Fruit fly (Drosophila melanogaster) whole organism: ENCODE data around the gene CG7091.
A peak's percentile ranks its signal among the peaks of the same experiment; 100 is the strongest.

ENCODE experiments used
- CG8478 ChIP-seq: fragments of >200 bp; optimal IDR thresholded peaks from 2 replicates; lab custom pipeline; 2018; ENCODE audit warnings: inconsistent platforms
- Dll ChIP-seq: fragments of >200 bp; optimal IDR thresholded peaks from 2 replicates; lab custom pipeline; 2017
- EcR ChIP-seq, 2 experiments: fragments of >200 bp; optimal IDR thresholded peaks; 2 replicates each; lab custom pipeline; 2017; ENCODE audit warnings: missing biosample characterization in 2 of 2, missing genetic modification characterization in 2 of 2, missing genetic modification reagents in 2 of 2
- pan ChIP-seq: fragments of >200 bp; optimal IDR thresholded peaks from 2 replicates; lab custom pipeline; 2017
- psq ChIP-seq: fragments of >200 bp; optimal IDR thresholded peaks from 2 replicates; lab custom pipeline; 2017
- usp ChIP-seq: fragments of >200 bp; optimal IDR thresholded peaks from 2 replicates; lab custom pipeline; 2017; ENCODE audit warnings: missing biosample characterization, missing genetic modification characterization, mixed read lengths

CG7091 gene

DNA sequence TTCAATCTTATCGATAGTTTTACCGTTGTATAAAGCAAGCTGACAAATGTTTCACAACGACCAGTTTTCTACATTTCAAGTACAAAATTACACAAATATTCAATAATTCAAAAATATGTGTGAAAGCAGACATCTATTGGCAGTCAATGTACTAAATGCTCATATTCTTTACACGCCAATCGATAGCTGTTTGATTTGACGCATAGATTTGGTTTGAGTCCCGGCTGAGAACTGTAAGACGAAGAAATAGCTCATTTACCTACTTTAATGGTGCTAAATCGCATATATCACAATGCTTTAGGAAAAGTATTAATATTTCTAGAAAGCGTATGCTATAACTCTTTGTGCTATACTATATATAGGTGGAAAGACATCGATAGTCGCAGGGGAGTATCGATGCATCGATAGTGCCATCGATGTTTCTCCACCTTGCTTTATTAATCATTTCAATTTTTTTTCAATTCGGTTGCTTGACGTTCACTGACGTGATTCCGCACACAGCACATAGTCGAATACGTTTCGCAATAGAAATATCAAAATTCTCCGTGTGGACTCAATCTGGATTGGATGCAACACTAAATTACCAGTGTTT, 2.9 kb downstream of the CG7091 start, which contains the start of gene Paip2:
TSS of gene Paip2 (plus strand) at position 165 of the 592 bp plus-strand sequence.
- TF ChIP-seq usp (GFP tag; lab: Kevin White, UChicago): no peak
- no peak for TF ChIP-seq EcR (GFP tag; optimal IDR thresholded peaks at IDR 0.05; lab: Kevin White, UChicago)
- TF ChIP-seq psq: no peak
- no peak for TF ChIP-seq CG8478 (lab: Kevin White, UChicago)
- TF ChIP-seq Dll (lab: Kevin White, UChicago): no peak
- TF ChIP-seq pan (lab: Kevin White, UChicago): no peak

DNA sequence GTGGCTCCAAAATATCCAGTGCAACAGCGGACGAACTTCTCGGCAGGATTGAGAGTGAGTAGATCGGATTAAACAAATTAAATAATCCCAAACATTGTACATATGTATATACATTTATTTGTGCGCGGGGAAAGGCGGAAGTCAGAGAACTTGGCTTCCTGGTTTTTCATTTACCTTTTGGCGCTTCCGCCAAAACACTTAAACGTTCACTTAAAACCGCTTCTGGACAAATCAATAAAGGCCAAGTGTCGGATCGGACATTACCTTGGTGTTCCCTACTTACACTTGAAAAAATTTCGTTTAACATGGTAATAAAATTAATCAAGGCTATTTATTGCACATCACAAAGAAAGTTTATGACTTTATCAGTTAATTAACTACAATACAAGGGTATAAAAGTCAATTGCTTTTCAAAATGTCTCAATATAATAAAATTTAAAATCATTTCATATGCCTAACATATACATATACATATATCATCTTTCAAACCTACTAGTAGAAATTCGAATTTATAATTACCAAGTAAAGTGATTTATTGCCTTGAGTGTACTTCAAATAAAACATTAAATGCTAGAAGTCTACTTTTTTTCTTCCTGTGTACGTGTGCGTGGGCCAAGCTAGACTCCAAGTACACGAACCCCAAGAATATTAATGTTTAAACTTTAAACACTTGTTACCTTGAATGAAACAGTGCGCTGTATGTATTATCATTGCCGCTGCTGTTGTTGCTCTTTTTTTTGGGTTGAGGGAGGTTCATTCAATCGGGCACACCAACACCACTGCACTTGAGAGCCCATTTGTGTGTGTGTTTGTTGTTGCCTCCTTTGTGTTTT, 3.8 kb downstream of the CG7091 start:
- TF ChIP-seq EcR (GFP tag; optimal IDR thresholded peaks at IDR 0.05; lab: Kevin White, UChicago) (peak; percentile 35 to 64), CG8478 (lab: Kevin White, UChicago) (no peak), Dll (lab: Kevin White, UChicago) (no peak), usp (GFP tag; lab: Kevin White, UChicago) (no peak), psq (no peak)

DNA sequence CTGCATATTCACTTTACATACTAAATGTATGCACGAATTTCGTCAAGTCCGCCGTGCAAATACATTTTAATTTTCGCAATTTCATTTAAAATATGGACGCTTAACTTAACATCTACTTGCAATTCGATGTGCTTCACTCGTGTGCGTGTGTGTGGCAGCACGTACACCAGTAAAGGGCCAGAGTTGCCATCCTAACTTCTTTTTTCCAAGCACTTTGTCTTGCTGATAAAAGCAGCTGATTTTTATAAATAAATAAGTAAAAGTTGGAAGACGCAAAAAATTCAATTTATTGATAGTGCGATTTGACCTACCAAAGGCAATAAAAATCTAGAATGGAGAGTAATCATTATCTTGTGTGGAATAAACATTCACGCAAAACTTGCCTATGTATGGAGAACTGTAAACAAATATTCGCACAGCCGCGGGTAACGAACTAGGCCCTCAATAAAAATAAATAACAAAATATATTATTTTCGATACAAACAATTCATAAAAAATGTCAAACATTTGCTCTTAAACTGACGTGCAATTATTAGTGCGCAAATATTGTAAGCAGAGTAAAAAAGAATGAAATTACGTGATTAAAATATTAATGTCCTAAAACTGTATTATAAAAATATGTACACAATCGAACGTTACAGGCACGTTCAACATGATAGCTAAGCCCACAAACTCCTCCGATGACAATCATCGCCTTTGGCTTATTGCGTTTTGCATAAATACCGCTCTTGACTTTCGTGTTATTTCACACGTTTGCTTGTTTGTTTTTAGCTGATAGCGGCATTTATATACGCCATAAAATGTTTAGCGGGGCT, 4.6 kb downstream of the CG7091 start:
- TF ChIP-seq psq (no peak), EcR (GFP tag; optimal IDR thresholded peaks at IDR 0.05; lab: Kevin White, UChicago) (no peak), CG8478 (lab: Kevin White, UChicago) (peak; percentile 5), pan (lab: Kevin White, UChicago) (no peak), Dll (lab: Kevin White, UChicago) (no peak), usp (GFP tag; lab: Kevin White, UChicago) (no peak)

DNA sequence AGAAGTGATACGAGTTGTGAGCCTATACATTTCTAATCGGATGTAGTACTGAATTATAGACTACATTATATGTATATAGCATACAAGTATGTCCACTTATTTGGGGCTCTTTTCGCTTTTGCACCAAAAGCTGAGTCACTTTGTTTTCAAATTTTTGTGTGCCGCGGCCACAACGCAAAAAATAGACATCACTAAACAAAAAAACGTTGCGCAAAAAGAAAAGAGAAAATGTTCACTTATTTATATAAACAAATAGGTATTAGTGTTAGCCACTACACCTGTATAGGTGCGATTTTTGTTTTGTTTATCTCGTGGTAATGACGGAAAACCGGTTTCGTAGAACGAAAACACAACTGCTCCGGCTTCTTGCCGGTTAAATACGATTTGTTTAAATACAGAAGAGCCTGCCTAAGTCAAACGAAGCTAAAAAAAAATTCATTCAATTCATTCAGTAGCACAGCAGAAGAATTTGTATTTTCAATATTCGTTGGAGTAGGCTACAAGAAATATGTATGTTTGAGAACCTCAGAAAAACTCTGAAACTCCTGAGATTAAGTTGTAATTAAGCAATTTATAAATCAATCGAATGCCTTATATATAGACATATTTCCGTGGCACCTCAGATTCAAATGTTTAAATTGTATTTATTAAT, 5.3 kb downstream of the CG7091 start:
- TF ChIP-seq pan (lab: Kevin White, UChicago): peak; percentile 14
- TF ChIP-seq usp (GFP tag; lab: Kevin White, UChicago): no peak

DNA sequence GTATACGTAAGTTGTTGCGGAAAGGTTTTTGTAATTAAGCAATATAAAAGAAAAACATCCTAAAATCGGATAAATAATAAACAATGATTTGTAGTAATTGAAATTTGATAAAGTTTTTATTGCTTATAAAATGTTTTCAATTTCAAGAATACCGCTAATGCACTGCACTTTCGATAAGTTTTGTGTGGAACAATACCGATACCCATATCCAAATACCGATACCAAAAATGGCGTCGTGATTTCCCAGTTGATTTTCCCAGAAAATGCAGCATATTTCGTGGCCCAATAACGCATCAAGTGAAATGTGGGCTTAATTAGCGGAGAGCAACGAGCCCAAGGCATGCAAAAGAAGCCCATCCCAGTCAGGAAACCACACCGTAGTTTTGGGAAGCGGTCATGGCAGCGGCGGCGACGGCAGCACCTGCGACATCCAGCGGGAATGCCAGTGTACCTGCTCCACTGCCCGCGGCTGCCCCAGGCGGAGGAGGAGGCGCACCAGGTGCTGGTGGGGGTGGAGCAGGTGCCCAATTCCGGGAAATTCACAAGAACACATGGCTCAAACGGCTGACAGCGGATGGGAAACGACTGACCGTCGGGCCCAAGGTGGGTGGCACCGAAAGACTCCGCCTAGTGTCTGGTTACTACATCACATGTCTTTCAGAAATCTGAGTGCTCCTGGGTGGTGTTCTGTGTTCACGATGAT, 8.2 kb downstream of the CG7091 start, which contains the start of gene CG31342:
TSS of gene CG31342 (plus strand) at position 214 of the 703 bp plus-strand sequence.
- TF ChIP-seq CG8478 (lab: Kevin White, UChicago) (no peak), EcR (GFP tag; optimal IDR thresholded peaks at IDR 0.05; lab: Kevin White, UChicago) (no peak), usp (GFP tag; lab: Kevin White, UChicago) (no peak), psq (no peak), pan (lab: Kevin White, UChicago) (no peak), Dll (lab: Kevin White, UChicago) (no peak)

DNA sequence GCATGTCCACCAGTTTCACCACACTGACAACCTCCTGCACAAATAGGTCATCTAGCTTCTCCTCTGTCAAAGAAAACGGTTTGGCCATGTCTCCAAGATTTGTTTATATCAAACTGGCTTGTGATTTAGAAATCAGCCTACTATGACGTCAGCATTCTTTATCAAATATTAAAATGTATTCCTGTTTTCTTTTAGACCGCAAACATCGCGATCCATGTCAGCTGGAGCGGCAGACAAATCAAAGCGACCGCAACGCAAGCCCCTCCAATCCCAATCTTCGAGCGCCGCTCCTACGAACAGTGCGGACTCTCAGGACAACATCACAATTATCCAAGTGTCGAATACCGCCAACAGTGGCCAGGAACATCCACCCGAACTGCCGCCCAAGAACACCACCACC, 10.6 kb downstream of the CG7091 start, which contains the start of gene CG14383:
TSS of gene CG14383 (minus strand) at position 101 of the 400 bp plus-strand sequence.
- TF ChIP-seq pan (lab: Kevin White, UChicago) (no peak), usp (GFP tag; lab: Kevin White, UChicago) (no peak), psq (no peak), CG8478 (lab: Kevin White, UChicago) (no peak), EcR (GFP tag; optimal IDR thresholded peaks at IDR 0.05; lab: Kevin White, UChicago) (no peak), Dll (lab: Kevin White, UChicago) (no peak)

DNA sequence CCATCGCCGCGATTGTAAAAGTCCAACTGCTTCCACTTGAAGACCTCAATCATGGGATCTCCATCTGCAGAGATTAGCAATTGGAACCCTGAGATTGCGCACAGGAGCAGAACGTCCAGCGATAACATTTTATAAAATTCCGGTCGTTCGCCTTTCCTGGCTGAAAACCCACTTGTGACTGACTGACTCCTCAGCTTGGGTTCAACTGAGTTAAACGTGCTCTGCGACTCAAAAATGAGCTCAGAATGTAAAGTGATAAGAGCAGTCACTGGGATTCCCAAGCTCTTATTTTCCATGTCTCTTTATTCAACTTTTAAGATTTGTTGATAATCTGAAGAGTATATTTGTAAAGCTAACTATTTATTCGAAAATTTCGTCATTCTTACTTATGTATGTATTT, 15.2 kb downstream of the CG7091 start, which contains the start of gene yellow-f:
TSS of gene yellow-f (minus strand) at position 184 of the 400 bp plus-strand sequence.
- no peak for TF ChIP-seq usp (GFP tag; lab: Kevin White, UChicago)
- TF ChIP-seq pan (lab: Kevin White, UChicago): no peak
- no peak for TF ChIP-seq EcR (GFP tag; optimal IDR thresholded peaks at IDR 0.05; lab: Kevin White, UChicago)
- TF ChIP-seq psq: no peak
- TF ChIP-seq Dll (lab: Kevin White, UChicago): no peak
- TF ChIP-seq CG8478 (lab: Kevin White, UChicago): no peak

DNA sequence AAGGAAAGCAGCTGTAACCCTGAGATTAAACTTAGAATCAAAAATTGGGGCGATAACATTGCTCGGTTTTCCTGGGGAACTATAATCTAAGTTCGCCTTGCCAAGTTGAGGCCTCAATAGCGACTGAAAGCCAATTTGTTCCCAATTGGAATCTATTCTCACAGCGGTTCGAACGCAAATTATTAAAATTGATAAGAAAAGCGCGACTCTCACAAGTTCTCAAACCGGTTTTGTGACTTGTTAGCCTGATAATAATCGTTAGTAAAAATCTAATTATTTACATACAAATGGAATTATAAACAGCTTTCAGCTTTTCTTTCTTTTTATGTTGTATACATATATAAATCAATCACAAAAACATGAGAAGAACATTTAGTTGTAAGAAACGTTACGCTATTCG, 17.2 kb downstream of the CG7091 start, which contains the start of gene yellow-f2:
TSS of gene yellow-f2 (minus strand) at position 101 of the 400 bp plus-strand sequence.
- TF ChIP-seq Dll (lab: Kevin White, UChicago): no peak
- no peak for TF ChIP-seq psq
- TF ChIP-seq pan (lab: Kevin White, UChicago): no peak
- TF ChIP-seq CG8478 (lab: Kevin White, UChicago): no peak

DNA sequence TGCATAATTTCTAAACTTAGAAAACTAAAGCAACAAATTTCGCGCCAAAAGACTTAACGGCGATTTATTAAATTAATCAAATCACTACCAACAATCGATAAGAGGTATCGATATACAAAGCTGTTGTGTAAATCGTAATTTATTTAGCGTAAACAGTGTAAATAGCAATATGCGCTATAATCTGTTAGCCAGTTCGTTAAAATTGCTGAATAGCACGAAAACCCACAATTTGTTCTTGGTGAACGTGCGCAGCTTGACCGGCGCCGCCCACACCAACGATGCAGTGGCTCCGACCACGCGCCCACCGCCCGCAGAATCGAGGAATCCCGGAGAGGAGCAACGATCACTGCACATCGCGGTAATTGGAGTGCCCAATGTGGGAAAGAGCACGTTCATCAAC, 17.7 kb downstream of the CG7091 start, which contains the start of gene CG7488:
TSS of gene CG7488 (plus strand) at position 99 of the 400 bp plus-strand sequence.
- TF ChIP-seq EcR (GFP tag; optimal IDR thresholded peaks at IDR 0.05; lab: Kevin White, UChicago) (no peak), Dll (lab: Kevin White, UChicago) (no peak), CG8478 (lab: Kevin White, UChicago) (no peak), pan (lab: Kevin White, UChicago) (no peak), usp (GFP tag; lab: Kevin White, UChicago) (no peak), psq (no peak)
